Fruit fly (Drosophila melanogaster) whole organism, prepupa: ENCODE data around the gene neb.
A peak's percentile ranks its signal among the peaks of the same experiment; 100 is the strongest.

ENCODE experiments used
- CG10631 ChIP-seq: fragments of 200-800 bp; sonication (Bioruptor generic); optimal IDR thresholded peaks from 2 replicates; lab custom pipeline; 2016; ENCODE audit warnings: missing biosample characterization, missing genetic modification characterization
- CG10669 ChIP-seq: fragments of 200-800 bp; sonication (Bioruptor generic); optimal IDR thresholded peaks from 3 replicates; lab custom pipeline; 2018; ENCODE audit warnings: missing biosample characterization, mild to moderate bottlenecking, missing genetic modification characterization, moderate library complexity
- CG11294 ChIP-seq: fragments of 200-800 bp; sonication (Bioruptor generic); IDR thresholded peaks from 2 replicates; pipeline ENCODE4 v1.3.6; 2022; ENCODE audit warnings: missing biosample characterization, missing genetic modification characterization
- CG11902 ChIP-seq: fragments of 200-800 bp; sonication (Bioruptor generic); optimal IDR thresholded peaks from 3 replicates; lab custom pipeline; 2016; ENCODE audit warnings: missing biosample characterization, missing genetic modification characterization
- CG15336 ChIP-seq: fragments of 200-800 bp; sonication (Bioruptor generic); IDR thresholded peaks from 2 replicates; pipeline ENCODE4 v1.3.6; 2022; ENCODE audit warnings: missing biosample characterization, missing genetic modification characterization
- CG1621 ChIP-seq: fragments of 200-800 bp; sonication (Bioruptor generic); optimal IDR thresholded peaks from 3 replicates; lab custom pipeline; 2018; ENCODE audit warnings: missing biosample characterization, mild to moderate bottlenecking, missing genetic modification characterization
- CG3032 ChIP-seq: fragments of 200-800 bp; optimal IDR thresholded peaks from 2 replicates; lab custom pipeline; 2019; ENCODE audit warnings: missing biosample characterization, mild to moderate bottlenecking, missing genetic modification characterization, moderate library complexity
- CG31627 ChIP-seq: fragments of 200-800 bp; sonication (Bioruptor generic); optimal IDR thresholded peaks from 3 replicates; lab custom pipeline; 2016; ENCODE audit warnings: missing biosample characterization, missing genetic modification characterization
- CG32006 ChIP-seq: fragments of 200-800 bp; sonication (Bioruptor generic); optimal IDR thresholded peaks from 3 replicates; lab custom pipeline; 2017; ENCODE audit warnings: missing biosample characterization, mild to moderate bottlenecking, missing genetic modification characterization
- CG3919 ChIP-seq: fragments of 200-800 bp; sonication (Bioruptor generic); optimal IDR thresholded peaks from 3 replicates; lab custom pipeline; 2016; ENCODE audit warnings: missing biosample characterization, missing genetic modification characterization
- CG4318 ChIP-seq: fragments of 200-800 bp; sonication (Bioruptor generic); optimal IDR thresholded peaks from 3 replicates; lab custom pipeline; 2017; ENCODE audit warnings: missing biosample characterization, mild to moderate bottlenecking, missing genetic modification characterization
- CG6276 ChIP-seq: fragments of 200-800 bp; sonication (Bioruptor generic); optimal IDR thresholded peaks from 2 replicates; lab custom pipeline; 2017; ENCODE audit warnings: missing biosample characterization, mild to moderate bottlenecking, missing genetic modification characterization
- CG6792 ChIP-seq: fragments of 200-800 bp; sonication (Bioruptor generic); optimal IDR thresholded peaks from 3 replicates; lab custom pipeline; 2016; ENCODE audit warnings: missing biosample characterization, missing genetic modification characterization
- CG6854 ChIP-seq: fragments of 200-800 bp; sonication (Bioruptor generic); optimal IDR thresholded peaks from 2 replicates; lab custom pipeline; 2017; ENCODE audit warnings: missing biosample characterization, mild to moderate bottlenecking, missing genetic modification characterization
- CG7368 ChIP-seq: fragments of 200-800 bp; sonication (Bioruptor generic); optimal IDR thresholded peaks from 3 replicates; lab custom pipeline; 2016; ENCODE audit warnings: missing biosample characterization, missing genetic modification characterization
- CG8319 ChIP-seq: fragments of 200-800 bp; sonication (Bioruptor generic); optimal IDR thresholded peaks from 3 replicates; lab custom pipeline; 2016; ENCODE audit warnings: missing biosample characterization, missing genetic modification characterization
- CG8632 ChIP-seq: fragments of 200-800 bp; sonication (Bioruptor generic); optimal IDR thresholded peaks from 3 replicates; lab custom pipeline; 2016; ENCODE audit warnings: missing biosample characterization, missing genetic modification characterization
- Eip78C ChIP-seq: fragments of 200-800 bp; sonication (Bioruptor generic); peaks from one replicate; lab custom pipeline; 2016; ENCODE audit warnings: missing biosample characterization, missing genetic modification characterization
- Eip93F ChIP-seq: fragments of 200-800 bp; sonication (Bioruptor generic); optimal IDR thresholded peaks from 2 replicates; lab custom pipeline; 2016; ENCODE audit warnings: missing biosample characterization, mild to moderate bottlenecking, missing genetic modification characterization
- Ets21C ChIP-seq: fragments of 200-800 bp; sonication (Bioruptor generic); optimal IDR thresholded peaks from 3 replicates; lab custom pipeline; 2016; ENCODE audit warnings: missing biosample characterization, missing genetic modification characterization
- Ets96B ChIP-seq: fragments of 200-800 bp; optimal IDR thresholded peaks from 2 replicates; lab custom pipeline; 2019; ENCODE audit warnings: missing biosample characterization, mild to moderate bottlenecking, missing genetic modification characterization, moderate library complexity
- Hr39 ChIP-seq: fragments of 200-800 bp; sonication (Bioruptor generic); optimal IDR thresholded peaks from 2 replicates; lab custom pipeline; 2016; ENCODE audit warnings: missing biosample characterization, missing genetic modification characterization
- Hr4 ChIP-seq: fragments of 200-800 bp; sonication (Bioruptor generic); optimal IDR thresholded peaks from 3 replicates; lab custom pipeline; 2016; ENCODE audit warnings: missing biosample characterization, missing genetic modification characterization
- Lpt ChIP-seq: fragments of 200-800 bp; sonication (Bioruptor generic); optimal IDR thresholded peaks from 3 replicates; lab custom pipeline; 2016; ENCODE audit warnings: missing biosample characterization, missing genetic modification characterization
- Met ChIP-seq: fragments of 200-800 bp; sonication (Bioruptor generic); optimal IDR thresholded peaks from 3 replicates; lab custom pipeline; 2016; ENCODE audit warnings: missing biosample characterization, missing genetic modification characterization
- OdsH ChIP-seq: fragments of 200-800 bp; sonication (Bioruptor generic); optimal IDR thresholded peaks from 3 replicates; lab custom pipeline; 2016; ENCODE audit warnings: missing biosample characterization, missing genetic modification characterization
- Smox ChIP-seq: fragments of 200-800 bp; sonication (Bioruptor generic); optimal IDR thresholded peaks from 3 replicates; lab custom pipeline; 2016; ENCODE audit warnings: missing biosample characterization, missing genetic modification characterization
- Sox102F ChIP-seq: fragments of 200-800 bp; sonication (Bioruptor generic); optimal IDR thresholded peaks from 2 replicates; lab custom pipeline; 2016; ENCODE audit warnings: missing biosample characterization, mild to moderate bottlenecking, missing genetic modification characterization
- Sox14 ChIP-seq: fragments of 200-800 bp; sonication (Bioruptor generic); optimal IDR thresholded peaks from 3 replicates; lab custom pipeline; 2016; ENCODE audit warnings: missing biosample characterization, missing genetic modification characterization
- achi ChIP-seq: fragments of 200-800 bp; sonication (Bioruptor generic); optimal IDR thresholded peaks from 3 replicates; lab custom pipeline; 2016; ENCODE audit warnings: missing biosample characterization, missing genetic modification characterization
- acj6 ChIP-seq: fragments of 200-800 bp; sonication (Bioruptor generic); optimal IDR thresholded peaks from 3 replicates; lab custom pipeline; 2016; ENCODE audit warnings: missing biosample characterization, missing genetic modification characterization
- cyc ChIP-seq: fragments of 200-800 bp; sonication (Bioruptor generic); optimal IDR thresholded peaks from 3 replicates; lab custom pipeline; 2016; ENCODE audit warnings: missing biosample characterization, missing genetic modification characterization
- dac ChIP-seq: fragments of 200-800 bp; sonication (Bioruptor generic); optimal IDR thresholded peaks from 2 replicates; lab custom pipeline; 2017; ENCODE audit warnings: missing biosample characterization, mild to moderate bottlenecking, missing genetic modification characterization
- dsx ChIP-seq: fragments of 200-800 bp; optimal IDR thresholded peaks from 3 replicates; lab custom pipeline; 2019; ENCODE audit warnings: missing biosample characterization, mild to moderate bottlenecking, missing genetic modification characterization, moderate library complexity; ENCODE audit not compliant: poor library complexity, severe bottlenecking
- eg ChIP-seq: fragments of 200-800 bp; sonication (Bioruptor generic); IDR thresholded peaks from 3 replicates; pipeline ENCODE4 v1.3.6; 2022; ENCODE audit warnings: missing biosample characterization, missing genetic modification characterization
- esn ChIP-seq: fragments of 200-800 bp; sonication (Bioruptor generic); optimal IDR thresholded peaks from 2 replicates; lab custom pipeline; 2016; ENCODE audit warnings: missing biosample characterization, mild to moderate bottlenecking, missing genetic modification characterization, moderate library complexity
- fd59A ChIP-seq: fragments of 200-800 bp; sonication (Bioruptor generic); optimal IDR thresholded peaks from 2 replicates; lab custom pipeline; 2017; ENCODE audit warnings: missing biosample characterization, mild to moderate bottlenecking, missing genetic modification characterization, missing genetic modification reagents
- fd85E ChIP-seq: fragments of 200-800 bp; sonication (Bioruptor generic); optimal IDR thresholded peaks from 3 replicates; lab custom pipeline; 2016; ENCODE audit warnings: missing biosample characterization, missing genetic modification characterization
- fkh ChIP-seq: fragments of 200-800 bp; sonication (Bioruptor generic); optimal IDR thresholded peaks from 3 replicates; lab custom pipeline; 2017; ENCODE audit warnings: missing biosample characterization, mild to moderate bottlenecking, missing genetic modification characterization, moderate library complexity
- lz ChIP-seq: fragments of 200-800 bp; sonication (Bioruptor generic); optimal IDR thresholded peaks from 3 replicates; lab custom pipeline; 2016; ENCODE audit warnings: missing biosample characterization, missing genetic modification characterization
- pdm3 ChIP-seq: fragments of 200-800 bp; sonication (Bioruptor generic); optimal IDR thresholded peaks from 3 replicates; lab custom pipeline; 2016; ENCODE audit warnings: missing biosample characterization, missing genetic modification characterization
- salr ChIP-seq, 2 experiments: fragments of 200-800 bp; sonication (Bioruptor generic); optimal IDR thresholded peaks; 3 replicates each; lab custom pipeline; 2016 to 2018; ENCODE audit warnings: missing biosample characterization in 2 of 2, missing genetic modification characterization in 2 of 2, mild to moderate bottlenecking in 1 of 2
- spab ChIP-seq: fragments of 200-800 bp; sonication (Bioruptor generic); optimal IDR thresholded peaks from 2 replicates; lab custom pipeline; 2017; ENCODE audit warnings: missing biosample characterization, mild to moderate bottlenecking, missing genetic modification characterization, missing genetic modification reagents
- ss ChIP-seq, 2 experiments: fragments of 200-800 bp; sonication (Bioruptor generic); optimal IDR thresholded peaks; 2 replicates in 1 of 2; 3 replicates in 1 of 2; lab custom pipeline; 2017 to 2018; ENCODE audit warnings: mild to moderate bottlenecking in 2 of 2, missing biosample characterization in 2 of 2, missing genetic modification characterization in 2 of 2, moderate library complexity in 1 of 2
- topi ChIP-seq: fragments of 200-800 bp; sonication (Bioruptor generic); optimal IDR thresholded peaks from 3 replicates; lab custom pipeline; 2016; ENCODE audit warnings: missing biosample characterization, missing genetic modification characterization
- vri ChIP-seq: fragments of 200-800 bp; sonication (Bioruptor generic); optimal IDR thresholded peaks from 3 replicates; lab custom pipeline; 2016; ENCODE audit warnings: missing biosample characterization, mild to moderate bottlenecking, missing genetic modification characterization

Gene neb

dm6 chr2L:20091094-20091679 lies 15.6 kb downstream of the neb start, which contains the start of the genes CG10747 and Pyroxd1 (continued):
- TF ChIP-seq CG6854 (GFP tag; lab: Kevin White, UChicago) (peak; percentile 97), pdm3 (GFP tag; lab: Kevin White, UChicago) (peak; percentile 99), fkh (GFP tag; lab: Kevin White, UChicago) (peak; percentile 87), Sox14 (GFP tag; lab: Kevin White, UChicago) (peak; percentile 99), CG8632 (GFP tag; lab: Kevin White, UChicago) (peak; percentile 98), acj6 (GFP tag; lab: Kevin White, UChicago) (peak; percentile 99), CG1621 (peak; percentile 97), Smox (GFP tag; lab: Kevin White, UChicago) (peak; percentile 99), Eip78C (GFP tag; lab: Kevin White, UChicago) (peak; percentile 100)
- TF ChIP-seq, all 60 proteins: peak for 60

- peak; percentile 10 for TF ChIP-seq Ets96B (tag; lab: Kevin White, UChicago)
- peak; percentile 45 for TF ChIP-seq OdsH
- peak; percentile 84 for TF ChIP-seq Eip78C (GFP tag; lab: Kevin White, UChicago)
- peak; percentile 39 for TF ChIP-seq CG31627 (GFP tag; lab: Kevin White, UChicago)
- TF ChIP-seq CG4318, result no peak
- peak; percentile 19 for TF ChIP-seq CG6792 (GFP tag; lab: Kevin White, UChicago)
- no peak for TF ChIP-seq eg
- TF ChIP-seq Hr39 (GFP tag; lab: Kevin White, UChicago), result peak; percentile 39
- TF ChIP-seq Sox102F, result no peak
- peak in 1 of 2 experiments; percentile 42 for TF ChIP-seq ss (GFP tag; optimal IDR thresholded peaks at IDR 0.05; lab: Kevin White, UChicago)
- peak; percentile 30 for TF ChIP-seq achi
- peak; percentile 12 for TF ChIP-seq dsx (GFP tag; lab: Kevin White, UChicago)
- TF ChIP-seq topi (GFP tag; lab: Kevin White, UChicago), result peak; percentile 41
- no peak for TF ChIP-seq fd59A (GFP tag; lab: Kevin White, UChicago)
- peak; percentile 1 for TF ChIP-seq acj6 (GFP tag; lab: Kevin White, UChicago)
- TF ChIP-seq CG15336 (GFP tag; lab: Robert Waterston, UW), result no peak
- TF ChIP-seq CG10631 (GFP tag; lab: Kevin White, UChicago), result peak; percentile 18
- peak; percentile 34 for TF ChIP-seq cyc
- peak; percentile 65 for TF ChIP-seq esn (GFP tag; lab: Kevin White, UChicago)
- TF ChIP-seq fkh (GFP tag; lab: Kevin White, UChicago), result peak; percentile 66
- TF ChIP-seq pdm3 (GFP tag; lab: Kevin White, UChicago), result peak; percentile 1
- TF ChIP-seq Met, result peak; percentile 34
- TF ChIP-seq Ets21C, result peak; percentile 24
- TF ChIP-seq Sox14 (GFP tag; lab: Kevin White, UChicago), result peak; percentile 47
- TF ChIP-seq lz (GFP tag; lab: Kevin White, UChicago), result peak; percentile 55
- TF ChIP-seq Hr4 (GFP tag; lab: Kevin White, UChicago), result peak; percentile 36
- TF ChIP-seq spab (GFP tag; lab: Kevin White, UChicago), result no peak
- peak; percentile 28 for TF ChIP-seq Smox (GFP tag; lab: Kevin White, UChicago)
- peak; percentile 33 for TF ChIP-seq CG3032 (tag; lab: Kevin White, UChicago)
- TF ChIP-seq, all 60 proteins: peak for 23
These were observed 18.2 kb downstream of the neb start, which contains the start of the genes Taf13 and nesd for dm6 chr2L:20093794-20094193. Gene Taf13 (minus strand): TSS chr2L:20093849. Gene nesd (plus strand): TSS chr2L:20093972.

- TF ChIP-seq Eip93F (no peak), Eip78C (GFP tag; lab: Kevin White, UChicago) (peak; percentile 79), CG3919 (GFP tag; lab: Kevin White, UChicago) (peak; percentile 42), Lpt (GFP tag; lab: Kevin White, UChicago) (no peak), fd59A (GFP tag; lab: Kevin White, UChicago) (no peak), CG11902 (GFP tag; lab: Kevin White, UChicago) (peak; percentile 67), CG31627 (GFP tag; lab: Kevin White, UChicago) (peak; percentile 15), CG10669 (GFP tag; lab: Kevin White, UChicago) (no peak), CG7368 (GFP tag; lab: Kevin White, UChicago) (no peak), CG11294 (no peak), CG6792 (GFP tag; lab: Kevin White, UChicago) (peak; percentile 13), CG8319 (GFP tag; lab: Kevin White, UChicago) (no peak), achi (peak; percentile 7), dsx (GFP tag; lab: Kevin White, UChicago) (no peak), dac (GFP tag; lab: Kevin White, UChicago) (no peak), CG6276 (GFP tag; lab: Kevin White, UChicago) (no peak), salr (GFP tag; optimal IDR thresholded peaks at IDR 0.05; lab: Kevin White, UChicago) (no peak), cyc (peak; percentile 42), CG32006 (GFP tag; lab: Kevin White, UChicago) (peak; percentile 51), vri (GFP tag; lab: Kevin White, UChicago) (peak; percentile 41), fd85E (GFP tag; lab: Kevin White, UChicago) (no peak)
These were observed 21.6 kb downstream of the neb start, which contains the start of the genes mRpS18B and Kua for dm6 chr2L:20097105-20097631. Gene mRpS18B (minus strand): TSS chr2L:20097253. Gene Kua (plus strand): TSS chr2L:20097581.
